Fruit fly (Drosophila melanogaster): Measurements from ENCODE around the gene noc.

noc gene

dm6 chr2L:14505004-14505835, 14.6 kb downstream of the noc start (continued):
- TF ChIP-seq exex (tag; optimal IDR thresholded peaks at IDR 0.05): peak; percentile 59
- no peak for TF ChIP-seq h (optimal IDR thresholded peaks at IDR 0.05)
- peak; percentile 93 for TF ChIP-seq CHES-1-like (GFP tag; optimal IDR thresholded peaks at IDR 0.05)
- peak; percentile 79 for TF ChIP-seq CG12391 (tag; optimal IDR thresholded peaks at IDR 0.05)
- TF ChIP-seq lab (GFP tag; optimal IDR thresholded peaks at IDR 0.05): peak; percentile 95
- peak; percentile 93 for TF ChIP-seq CG33557 (GFP tag; optimal IDR thresholded peaks at IDR 0.05)
- no peak for TF ChIP-seq CG2129 (GFP tag; IDR thresholded peaks at IDR 0.05; ENCODE audit: partially characterized antibody)
- TF ChIP-seq Stat92E (GFP tag; optimal IDR thresholded peaks at IDR 0.05): no peak
- peak; percentile 94 for TF ChIP-seq CG12769 (tag; optimal IDR thresholded peaks at IDR 0.05)
- TF ChIP-seq GATAe (GFP tag; conservative IDR thresholded peaks at IDR 0.05): no peak
- TF ChIP-seq schlank (tag; optimal IDR thresholded peaks at IDR 0.05): peak; percentile 91
- no peak for TF ChIP-seq vfl (GFP tag; optimal IDR thresholded peaks at IDR 0.05)
- peak; percentile 84 for TF ChIP-seq CG2199 (GFP tag; IDR thresholded peaks at IDR 0.05)
- no peak for TF ChIP-seq cg (GFP tag; optimal IDR thresholded peaks at IDR 0.05)
- TF ChIP-seq Dbx (GFP tag; IDR thresholded peaks at IDR 0.05): peak; percentile 87
- no peak for TF ChIP-seq zf30C (GFP tag; optimal IDR thresholded peaks at IDR 0.05)
- TF ChIP-seq CG9817 (tag; optimal IDR thresholded peaks at IDR 0.05): peak; percentile 64
- TF ChIP-seq odd (GFP tag; optimal IDR thresholded peaks at IDR 0.05): peak; percentile 89
- peak; percentile 70 for TF ChIP-seq Spps (tag; optimal IDR thresholded peaks at IDR 0.05)
- TF ChIP-seq CG10462 (GFP tag; optimal IDR thresholded peaks at IDR 0.05): peak; percentile 87
- TF ChIP-seq stwl (tag; optimal IDR thresholded peaks at IDR 0.05): peak; percentile 96
- TF ChIP-seq H15 (GFP tag; IDR thresholded peaks at IDR 0.05): no peak
- TF ChIP-seq tap (tag; optimal IDR thresholded peaks at IDR 0.05): peak; percentile 48
- TF ChIP-seq CG7786 (GFP tag; optimal IDR thresholded peaks at IDR 0.05): peak; percentile 85
- peak; percentile 80 for TF ChIP-seq CG13424 (tag; optimal IDR thresholded peaks at IDR 0.05)
- TF ChIP-seq CG16779 (GFP tag; IDR thresholded peaks at IDR 0.05): 0 out of 2 replicates have a peak, but pooled peaks have one; percentile 29
- peak; percentile 86 for TF ChIP-seq cato (GFP tag; optimal IDR thresholded peaks at IDR 0.05; ENCODE audit: borderline replicate concordance)
- no peak for TF ChIP-seq usp (GFP tag; optimal IDR thresholded peaks at IDR 0.05)
- no peak for TF ChIP-seq esg (GFP tag; conservative IDR thresholded peaks at IDR 0.05)
- TF ChIP-seq corto (GFP tag; optimal IDR thresholded peaks at IDR 0.05): no peak
- peak; percentile 85 for TF ChIP-seq gsb (GFP tag; IDR thresholded peaks at IDR 0.05)
- TF ChIP-seq stc (GFP tag; IDR thresholded peaks at IDR 0.05): peak; percentile 81
- TF ChIP-seq Hand (GFP tag; optimal IDR thresholded peaks at IDR 0.05): peak; percentile 69
- TF ChIP-seq Ravus (GFP tag; IDR thresholded peaks at IDR 0.05): no peak
- TF ChIP-seq CG31365 (tag; optimal IDR thresholded peaks at IDR 0.05): peak; percentile 79
- TF ChIP-seq CG10209 (GFP tag; optimal IDR thresholded peaks at IDR 0.05): peak; percentile 94
- TF ChIP-seq kni (GFP tag; optimal IDR thresholded peaks at IDR 0.05): peak; percentile 89
- TF ChIP-seq CG18011 (GFP tag; optimal IDR thresholded peaks at IDR 0.05): peak; percentile 81
- peak; percentile 85 for TF ChIP-seq CG4282 (GFP tag; optimal IDR thresholded peaks at IDR 0.05)
- TF ChIP-seq Ssrp (tag; optimal IDR thresholded peaks at IDR 0.05): peak; percentile 37
- TF ChIP-seq fru (optimal IDR thresholded peaks at IDR 0.05): no peak
- TF ChIP-seq CG8388 (GFP tag; optimal IDR thresholded peaks at IDR 0.05): peak; percentile 52
- TF ChIP-seq ftz-f1 (GFP tag; optimal IDR thresholded peaks at IDR 0.05): no peak
- TF ChIP-seq salm (tag; optimal IDR thresholded peaks at IDR 0.05): peak; percentile 82
- TF ChIP-seq otp (GFP tag; IDR thresholded peaks at IDR 0.05): peak; percentile 90
- TF ChIP-seq Mes4 (GFP tag; optimal IDR thresholded peaks at IDR 0.05): peak; percentile 93
- no peak for TF ChIP-seq Dll (GFP tag; IDR thresholded peaks at IDR 0.05; ENCODE audit: partially characterized antibody)
- peak; percentile 76 for TF ChIP-seq CG18476 (GFP tag; optimal IDR thresholded peaks at IDR 0.05)
- TF ChIP-seq CG7372 (GFP tag; IDR thresholded peaks at IDR 0.05): peak; percentile 73

Data from whole organism, embryonic.